Worm (Caenorhabditis elegans) whole organism, L3 larva: ENCODE measurements around the gene srh-147.

Source experiments
- fkh-10 ChIP-seq: sonication (generic microtip); optimal IDR thresholded peaks from 2 replicates; lab custom pipeline; 2017; ENCODE audit warnings: missing biosample characterization, missing genetic modification reagents, missing genetic modification characterization
- nfya-1 ChIP-seq: sonication (generic microtip); optimal IDR thresholded peaks from 2 replicates; lab custom pipeline; 2017; ENCODE audit warnings: missing genetic modification characterization, mild to moderate bottlenecking, missing compliant biosample characterization, antibody characterized with exemption, moderate library complexity; ENCODE audit not compliant: insufficient read depth

- TF ChIP-seq fkh-10 (GFP tag; lab: Kevin White, UChicago): no peak
- no peak for TF ChIP-seq nfya-1 (tag; lab: Kevin White, UChicago)
Observed at ce11 chrV:15880033-15880432, 29.9 kb upstream of the srh-147 start.
